Worm (Caenorhabditis elegans): ENCODE measurements around the gene ced-4.

ced-4 gene

ce11 chrIII:4856992-4857391 lies 4.9 kb downstream of the ced-4 start:
- TF ChIP-seq flt-1 (GFP tag; IDR thresholded peaks at IDR 0.05) (no peak), ref-1 (GFP tag; conservative IDR thresholded peaks at IDR 0.05) (no peak), cog-1 (tag; optimal IDR thresholded peaks at IDR 0.05) (no peak), tab-1 (GFP tag; IDR thresholded peaks at IDR 0.05) (no peak), ztf-29 (GFP tag; IDR thresholded peaks at IDR 0.05) (no peak), klf-2 (GFP tag; conservative IDR thresholded peaks at IDR 0.05) (no peak), T22C8.4 (GFP tag; IDR thresholded peaks at IDR 0.05) (no peak), ztf-23 (GFP tag; IDR thresholded peaks at IDR 0.05) (no peak), med-1 (GFP tag; optimal IDR thresholded peaks at IDR 0.05; ENCODE audit: insufficient read depth) (no peak)

ce11 chrIII:4859039-4859438 lies 6.9 kb downstream of the ced-4 start, which contains the start of gene C35D10.6:
Gene C35D10.6, plus strand, starts transcription at chrIII:4859339.
- TF ChIP-seq flt-1 (GFP tag; IDR thresholded peaks at IDR 0.05), result no peak
- TF ChIP-seq ref-1 (GFP tag; conservative IDR thresholded peaks at IDR 0.05), result no peak
- TF ChIP-seq klf-2 (GFP tag; conservative IDR thresholded peaks at IDR 0.05), result no peak
- TF ChIP-seq med-1 (GFP tag; optimal IDR thresholded peaks at IDR 0.05; ENCODE audit: insufficient read depth), result no peak
- TF ChIP-seq T22C8.4 (GFP tag; IDR thresholded peaks at IDR 0.05), result no peak
- TF ChIP-seq cog-1 (tag; optimal IDR thresholded peaks at IDR 0.05), result no peak

- TF ChIP-seq ztf-29 (GFP tag; IDR thresholded peaks at IDR 0.05) (no peak), cog-1 (tag; optimal IDR thresholded peaks at IDR 0.05) (no peak), tab-1 (GFP tag; IDR thresholded peaks at IDR 0.05) (no peak), ref-1 (GFP tag; conservative IDR thresholded peaks at IDR 0.05) (no peak), flt-1 (GFP tag; IDR thresholded peaks at IDR 0.05) (no peak), med-1 (GFP tag; optimal IDR thresholded peaks at IDR 0.05; ENCODE audit: insufficient read depth) (no peak), klf-2 (GFP tag; conservative IDR thresholded peaks at IDR 0.05) (no peak), ztf-23 (GFP tag; IDR thresholded peaks at IDR 0.05) (no peak), T22C8.4 (GFP tag; IDR thresholded peaks at IDR 0.05) (no peak)
Observed at ce11 chrIII:4861744-4862401, 9.7 kb downstream of the ced-4 start, which contains the start of the genes C35D10.10 and C35D10.5. Gene C35D10.10, minus strand, starts transcription at chrIII:4861794. Gene C35D10.5, plus strand, starts transcription at chrIII:4862351.

- TF ChIP-seq tab-1 (GFP tag; IDR thresholded peaks at IDR 0.05) (no peak), ztf-23 (GFP tag; IDR thresholded peaks at IDR 0.05) (no peak), klf-2 (GFP tag; conservative IDR thresholded peaks at IDR 0.05) (no peak), ztf-29 (GFP tag; IDR thresholded peaks at IDR 0.05) (no peak), T22C8.4 (GFP tag; IDR thresholded peaks at IDR 0.05) (no peak), ref-1 (GFP tag; conservative IDR thresholded peaks at IDR 0.05) (no peak), flt-1 (GFP tag; IDR thresholded peaks at IDR 0.05) (no peak), cog-1 (tag; optimal IDR thresholded peaks at IDR 0.05) (no peak), med-1 (GFP tag; optimal IDR thresholded peaks at IDR 0.05; ENCODE audit: insufficient read depth) (no peak)
Observed at ce11 chrIII:4863127-4863526, 11.0 kb downstream of the ced-4 start, which contains the start of gene coq-8. Gene coq-8, plus strand, starts transcription at chrIII:4863427.

ce11 chrIII:4866762-4867161 lies 14.6 kb downstream of the ced-4 start, which contains the start of gene C35D10.17:
Gene C35D10.17, plus strand, starts transcription at chrIII:4867062.
- no peak for TF ChIP-seq tab-1 (GFP tag; IDR thresholded peaks at IDR 0.05)
- no peak for TF ChIP-seq med-1 (GFP tag; optimal IDR thresholded peaks at IDR 0.05; ENCODE audit: insufficient read depth)
- TF ChIP-seq ref-1 (GFP tag; conservative IDR thresholded peaks at IDR 0.05), result no peak

ce11 chrIII:4868643-4869042 lies 16.5 kb downstream of the ced-4 start, which contains the start of the genes msd-4 and C35D10.3:
Gene msd-4, minus strand, starts transcription at chrIII:4868743.
Gene C35D10.3, plus strand, starts transcription at chrIII:4868921.
- TF ChIP-seq ztf-23 (GFP tag; IDR thresholded peaks at IDR 0.05) (no peak), klf-2 (GFP tag; conservative IDR thresholded peaks at IDR 0.05) (no peak)

ce11 chrIII:4870478-4870877 lies 18.4 kb downstream of the ced-4 start, which contains the start of gene gipc-1:
Gene gipc-1, plus strand, starts transcription at chrIII:4870778.
- no peak for TF ChIP-seq ref-1 (GFP tag; conservative IDR thresholded peaks at IDR 0.05)
- no peak for TF ChIP-seq cog-1 (tag; optimal IDR thresholded peaks at IDR 0.05)
- no peak for TF ChIP-seq flt-1 (GFP tag; IDR thresholded peaks at IDR 0.05)
- TF ChIP-seq T22C8.4 (GFP tag; IDR thresholded peaks at IDR 0.05), result no peak
- no peak for TF ChIP-seq tab-1 (GFP tag; IDR thresholded peaks at IDR 0.05)
- no peak for TF ChIP-seq ztf-23 (GFP tag; IDR thresholded peaks at IDR 0.05)
- no peak for TF ChIP-seq med-1 (GFP tag; optimal IDR thresholded peaks at IDR 0.05; ENCODE audit: insufficient read depth)
- TF ChIP-seq ztf-29 (GFP tag; IDR thresholded peaks at IDR 0.05), result no peak
- no peak for TF ChIP-seq klf-2 (GFP tag; conservative IDR thresholded peaks at IDR 0.05)

ce11 chrIII:4873395-4873794 lies 21.3 kb downstream of the ced-4 start:
- TF ChIP-seq med-1 (GFP tag; optimal IDR thresholded peaks at IDR 0.05; ENCODE audit: insufficient read depth) (no peak), tab-1 (GFP tag; IDR thresholded peaks at IDR 0.05) (no peak), flt-1 (GFP tag; IDR thresholded peaks at IDR 0.05) (no peak), cog-1 (tag; optimal IDR thresholded peaks at IDR 0.05) (no peak), ztf-23 (GFP tag; IDR thresholded peaks at IDR 0.05) (no peak), ref-1 (GFP tag; conservative IDR thresholded peaks at IDR 0.05) (no peak), T22C8.4 (GFP tag; IDR thresholded peaks at IDR 0.05) (no peak), klf-2 (GFP tag; conservative IDR thresholded peaks at IDR 0.05) (no peak), ztf-29 (GFP tag; IDR thresholded peaks at IDR 0.05) (no peak)

- TF ChIP-seq med-1 (GFP tag; optimal IDR thresholded peaks at IDR 0.05; ENCODE audit: insufficient read depth) (no peak), T22C8.4 (GFP tag; IDR thresholded peaks at IDR 0.05) (no peak), ref-1 (GFP tag; conservative IDR thresholded peaks at IDR 0.05) (no peak), flt-1 (GFP tag; IDR thresholded peaks at IDR 0.05) (no peak), ztf-23 (GFP tag; IDR thresholded peaks at IDR 0.05) (no peak), klf-2 (GFP tag; conservative IDR thresholded peaks at IDR 0.05) (no peak), tab-1 (GFP tag; IDR thresholded peaks at IDR 0.05) (no peak)
Observed at ce11 chrIII:4874671-4875070, 22.5 kb downstream of the ced-4 start, which contains the start of gene C35D10.12. Gene C35D10.12, minus strand, starts transcription at chrIII:4874771.

- no peak for TF ChIP-seq ref-1 (GFP tag; conservative IDR thresholded peaks at IDR 0.05)
- TF ChIP-seq klf-2 (GFP tag; conservative IDR thresholded peaks at IDR 0.05), result no peak
- no peak for TF ChIP-seq tab-1 (GFP tag; IDR thresholded peaks at IDR 0.05)
- no peak for TF ChIP-seq ztf-23 (GFP tag; IDR thresholded peaks at IDR 0.05)
- TF ChIP-seq T22C8.4 (GFP tag; IDR thresholded peaks at IDR 0.05), result no peak
- TF ChIP-seq cog-1 (tag; optimal IDR thresholded peaks at IDR 0.05), result no peak
- no peak for TF ChIP-seq flt-1 (GFP tag; IDR thresholded peaks at IDR 0.05)
- no peak for TF ChIP-seq ztf-29 (GFP tag; IDR thresholded peaks at IDR 0.05)
- TF ChIP-seq med-1 (GFP tag; optimal IDR thresholded peaks at IDR 0.05; ENCODE audit: insufficient read depth), result no peak
Observed at ce11 chrIII:4875663-4876062, 23.5 kb downstream of the ced-4 start.
